Worm (Caenorhabditis elegans): ENCODE data around the gene idpp-3.

DNA sequence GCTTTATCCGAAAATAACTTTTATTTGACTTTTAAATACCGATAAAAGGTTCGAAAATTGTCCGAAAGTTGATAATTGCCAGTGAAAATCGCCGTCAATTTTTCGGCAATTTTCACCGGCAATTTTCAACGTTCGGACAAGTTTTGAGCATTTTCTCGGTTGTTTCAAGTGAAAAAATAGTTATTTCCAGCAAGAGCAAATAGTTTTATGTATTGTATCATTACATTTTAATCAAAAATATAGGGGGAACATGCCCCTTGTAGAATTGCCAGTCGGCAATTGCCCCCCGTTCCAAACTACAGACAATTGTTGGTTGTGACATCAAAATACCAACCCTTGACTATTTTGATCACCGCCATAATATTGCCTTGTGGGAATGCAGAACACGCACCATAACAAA, 1.1 kb upstream of the idpp-3 start, which contains the start of gene rgs-10:
- no peak for TF ChIP-seq pag-3 (tag; optimal IDR thresholded peaks at IDR 0.05; ENCODE audit: borderline replicate concordance)
- no peak for TF ChIP-seq hlh-30 (tag; optimal IDR thresholded peaks at IDR 0.05; ENCODE audit: insufficient read depth)
- no peak for TF ChIP-seq sox-4 (tag; optimal IDR thresholded peaks at IDR 0.05)
- no peak for TF ChIP-seq F13H6.1 (tag; optimal IDR thresholded peaks at IDR 0.05)
- no peak for TF ChIP-seq ceh-45 (GFP tag; IDR thresholded peaks at IDR 0.05)
- TF ChIP-seq pqm-1 (tag; optimal IDR thresholded peaks at IDR 0.05), result no peak
- TF ChIP-seq tbx-2 (tag; optimal IDR thresholded peaks at IDR 0.05), result no peak
- no peak for TF ChIP-seq fkh-10 (GFP tag; optimal IDR thresholded peaks at IDR 0.05)
- no peak for TF ChIP-seq pha-2 (tag; optimal IDR thresholded peaks at IDR 0.05)
- TF ChIP-seq lim-6 (tag; optimal IDR thresholded peaks at IDR 0.05), result no peak
- no peak for TF ChIP-seq ama-1 (optimal IDR thresholded peaks at IDR 0.05)
- TF ChIP-seq lin-11 (tag; optimal IDR thresholded peaks at IDR 0.05), result no peak
